Worm (Caenorhabditis elegans): Measurements from ENCODE around the gene lmtr-5.

DNA sequence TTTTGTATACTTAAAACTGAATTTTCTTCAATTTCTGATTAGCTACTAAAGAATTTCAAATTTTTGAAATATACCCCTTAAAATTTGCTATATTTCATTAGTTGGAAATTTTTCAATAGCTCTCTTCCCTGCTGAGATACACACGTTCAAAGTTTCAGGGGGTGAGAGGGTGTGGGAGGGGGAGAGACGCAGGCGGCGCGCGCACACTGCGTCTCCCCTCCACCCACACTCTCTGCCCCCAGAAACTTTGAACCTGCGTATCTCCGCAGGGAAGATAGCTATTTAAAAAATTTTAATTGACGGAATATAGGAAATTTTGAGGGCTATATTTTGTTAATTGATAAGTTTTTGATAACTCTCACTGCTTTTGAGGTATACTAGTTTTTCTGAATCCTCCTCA, 39.2 kb downstream of the lmtr-5 start:
- TF ChIP-seq nhr-237 (tag; optimal IDR thresholded peaks at IDR 0.05) (no peak), mab-5 (tag; optimal IDR thresholded peaks at IDR 0.05) (no peak), ceh-82 (tag; optimal IDR thresholded peaks at IDR 0.05) (no peak), mdl-1 (tag; optimal IDR thresholded peaks at IDR 0.05) (no peak), elt-1 (tag; optimal IDR thresholded peaks at IDR 0.05) (no peak), R02D3.7 (tag; optimal IDR thresholded peaks at IDR 0.05) (no peak)

Measured in whole organism, L2 larva.